Fruit fly (Drosophila melanogaster) Kc167 (cell line): ENCODE results near the gene LysP.

ENCODE experiments used
- Sin3A ChIP-seq: fragments of >200 bp; optimal IDR thresholded peaks from 2 replicates; lab custom pipeline; 2018; ENCODE audit warnings: missing external identifiers
- h ChIP-seq: fragments of >200 bp; optimal IDR thresholded peaks from 3 replicates; lab custom pipeline; 2018; ENCODE audit warnings: missing external identifiers
- psq ChIP-seq: fragments of >200 bp; optimal IDR thresholded peaks from 2 replicates; lab custom pipeline; 2017; ENCODE audit warnings: missing external identifiers

DNA sequence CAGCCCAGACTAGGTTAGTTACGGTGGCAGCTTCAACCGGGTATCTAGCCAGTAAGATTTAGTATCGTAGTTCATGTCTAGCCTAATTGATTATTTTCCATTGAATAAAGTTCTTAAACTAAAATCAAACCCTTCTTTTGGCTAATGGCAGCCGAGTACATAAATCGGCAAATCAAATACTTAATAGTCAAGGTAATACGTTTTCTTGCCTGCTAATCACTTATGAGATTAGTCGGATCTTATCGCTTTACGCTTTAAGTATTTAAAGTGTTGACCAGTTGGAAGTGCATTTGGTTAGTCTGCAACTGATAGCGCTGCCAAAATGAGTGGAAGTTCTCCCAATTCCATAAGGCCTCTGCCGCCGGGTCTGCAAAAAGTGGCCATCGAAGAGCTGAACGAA, 14.1 kb upstream of the LysP start, which contains the start of gene CG33965:
- TF ChIP-seq psq (lab: Kevin White, UChicago): no peak
- no peak for TF ChIP-seq Sin3A (lab: Kevin White, UChicago)
- TF ChIP-seq h: no peak
